Worm (Caenorhabditis elegans) whole organism, L4/young adult: Measurements from ENCODE around the gene F14F9.8.

Source experiments
- dao-5 ChIP-seq: sonication (generic microtip); optimal IDR thresholded peaks from 2 replicates; lab custom pipeline; 2016; ENCODE audit warnings: missing genotype, missing genetic modification characterization, moderate library complexity, missing compliant biosample characterization
- him-1 ChIP-seq: sonication (generic microtip); optimal IDR thresholded peaks from 2 replicates; lab custom pipeline; 2016; ENCODE audit warnings: missing genotype, missing genetic modification reagents, missing genetic modification characterization, missing compliant biosample characterization

ce11 chrV:5178051-5178450 lies 47.9 kb downstream of the F14F9.8 start:
- TF ChIP-seq dao-5 (tag; lab: Kevin White, UChicago) (no peak), him-1 (tag; lab: Kevin White, UChicago) (no peak)
